Fruit fly (Drosophila melanogaster) whole organism, pupa: ENCODE results near the gene msl-3.

Source experiments
- CG10348 ChIP-seq: fragments of 200-800 bp; sonication (Bioruptor generic); IDR thresholded peaks from 2 replicates; pipeline ENCODE4 v1.3.6; 2022; ENCODE audit warnings: missing biosample characterization, missing genetic modification characterization
- CG12605 ChIP-seq: fragments of 200-800 bp; sonication (Bioruptor generic); IDR thresholded peaks from 2 replicates; pipeline ENCODE4 v1.3.6; 2022; ENCODE audit warnings: missing biosample characterization, missing genetic modification characterization
- CG13204 ChIP-seq: fragments of 200-800 bp; sonication (Bioruptor generic); optimal IDR thresholded peaks from 2 replicates; lab custom pipeline; 2018; ENCODE audit warnings: missing biosample characterization, mild to moderate bottlenecking, missing genetic modification characterization, moderate library complexity
- CG14655 ChIP-seq: fragments of 200-800 bp; sonication (Bioruptor generic); optimal IDR thresholded peaks from 3 replicates; lab custom pipeline; 2017; ENCODE audit warnings: mild to moderate bottlenecking, missing biosample characterization, missing genetic modification reagents, missing genetic modification characterization
- CG15710 ChIP-seq: fragments of 200-800 bp; sonication (Bioruptor generic); optimal IDR thresholded peaks from 2 replicates; lab custom pipeline; 2018; ENCODE audit warnings: missing biosample characterization, mild to moderate bottlenecking, missing genetic modification characterization, moderate library complexity
- CG17806 ChIP-seq: fragments of 200-800 bp; sonication (Bioruptor generic); optimal IDR thresholded peaks from 2 replicates; lab custom pipeline; 2018; ENCODE audit warnings: missing biosample characterization, mild to moderate bottlenecking, missing genetic modification characterization, moderate library complexity
- CG32121 ChIP-seq: fragments of 200-800 bp; sonication (Bioruptor generic); IDR thresholded peaks from 2 replicates; pipeline ENCODE4 v1.3.6; 2022; ENCODE audit warnings: missing biosample characterization, missing genetic modification characterization
- CG34367 ChIP-seq: fragments of 200-800 bp; sonication (Bioruptor generic); optimal IDR thresholded peaks from 2 replicates; lab custom pipeline; 2018; ENCODE audit warnings: missing biosample characterization, mild to moderate bottlenecking, missing genetic modification characterization
- CG4496 ChIP-seq: fragments of 200-800 bp; sonication (Bioruptor generic); IDR thresholded peaks from 3 replicates; pipeline ENCODE4 v1.3.6; 2022; ENCODE audit warnings: missing biosample characterization, missing genetic modification characterization
- CG8159 ChIP-seq: fragments of 200-800 bp; sonication (Bioruptor generic); optimal IDR thresholded peaks from 3 replicates; lab custom pipeline; 2018; ENCODE audit warnings: missing biosample characterization, mild to moderate bottlenecking, missing genetic modification characterization, moderate library complexity
- CG8301 ChIP-seq: fragments of 200-800 bp; sonication (Bioruptor generic); optimal IDR thresholded peaks from 2 replicates; lab custom pipeline; 2018; ENCODE audit warnings: missing biosample characterization, mild to moderate bottlenecking, missing genetic modification characterization
- CG9948 ChIP-seq: fragments of 200-800 bp; sonication (Bioruptor generic); optimal IDR thresholded peaks from 2 replicates; lab custom pipeline; 2018; ENCODE audit warnings: missing biosample characterization, mild to moderate bottlenecking, missing genetic modification characterization, moderate library complexity
- D1 ChIP-seq: fragments of 200-800 bp; sonication (Bioruptor generic); optimal IDR thresholded peaks from 2 replicates; lab custom pipeline; 2018; ENCODE audit warnings: missing biosample characterization, mild to moderate bottlenecking, missing genetic modification characterization, moderate library complexity
- EcR ChIP-seq: fragments of 200-800 bp; sonication (Bioruptor generic); optimal IDR thresholded peaks from 3 replicates; lab custom pipeline; 2019; ENCODE audit warnings: missing biosample characterization, missing genetic modification characterization, mild to moderate bottlenecking, moderate library complexity, missing genetic modification reagents
- Ets98B ChIP-seq: fragments of 200-800 bp; sonication (Bioruptor generic); IDR thresholded peaks from 2 replicates; pipeline ENCODE4 v1.3.6; 2022; ENCODE audit warnings: missing biosample characterization, missing genetic modification characterization
- Pif1A ChIP-seq: fragments of 200-800 bp; sonication (Bioruptor generic); optimal IDR thresholded peaks from 3 replicates; lab custom pipeline; 2016; ENCODE audit warnings: missing biosample characterization, missing genetic modification characterization
- Pif1B ChIP-seq: fragments of 200-800 bp; sonication (Bioruptor generic); optimal IDR thresholded peaks from 3 replicates; lab custom pipeline; 2016; ENCODE audit warnings: missing biosample characterization, missing genetic modification characterization
- Snoo ChIP-seq: fragments of 200-800 bp; sonication (Bioruptor generic); optimal IDR thresholded peaks from 3 replicates; lab custom pipeline; 2017; ENCODE audit warnings: missing biosample characterization, mild to moderate bottlenecking, missing genetic modification characterization, inconsistent platforms
- fd96Ca ChIP-seq: fragments of 200-800 bp; sonication (Bioruptor generic); IDR thresholded peaks from 3 replicates; pipeline ENCODE4 v1.3.6; 2022; ENCODE audit warnings: missing biosample characterization, missing genetic modification characterization
- gl ChIP-seq: fragments of 200-800 bp; sonication (Bioruptor generic); optimal IDR thresholded peaks from 2 replicates; lab custom pipeline; 2018; ENCODE audit warnings: missing biosample characterization, mild to moderate bottlenecking, missing genetic modification characterization
- rn ChIP-seq: fragments of 200-800 bp; sonication (Bioruptor generic); IDR thresholded peaks from 2 replicates; pipeline ENCODE4 v1.3.6; 2022; ENCODE audit warnings: missing biosample characterization, missing genetic modification characterization

msl-3 gene

dm6 chr3L:7151521-7152465, 26.5 kb upstream of the msl-3 start:
- TF ChIP-seq CG9948 (tag; lab: Kevin White, UChicago) (peak; percentile 53), CG17806 (tag; lab: Kevin White, UChicago) (peak; percentile 44), CG8159 (tag; lab: Kevin White, UChicago) (peak; percentile 45), EcR (no peak), Pif1B (GFP tag; lab: Kevin White, UChicago) (peak; percentile 47), CG34367 (tag; lab: Kevin White, UChicago) (no peak), CG10348 (GFP tag; lab: Robert Waterston, UW) (no peak), CG14655 (GFP tag; lab: Kevin White, UChicago) (peak; percentile 72), gl (tag; lab: Kevin White, UChicago) (no peak), CG15710 (tag; lab: Kevin White, UChicago) (peak; percentile 15), CG32121 (GFP tag; lab: Robert Waterston, UW) (peak; percentile 75), Snoo (tag; lab: Kevin White, UChicago) (no peak), CG13204 (GFP tag; lab: Kevin White, UChicago) (no peak), CG12605 (peak; percentile 70), D1 (no peak), CG4496 (GFP tag; lab: Robert Waterston, UW) (peak; percentile 85; the same call in 2 of the 3 replicates), CG8301 (peak; percentile 63), rn (GFP tag; lab: Robert Waterston, UW) (peak; percentile 50; the same call in 1 of the 2 replicates), fd96Ca (GFP tag; lab: Robert Waterston, UW) (peak; percentile 68), Pif1A (GFP tag; lab: Kevin White, UChicago) (peak; percentile 55), Ets98B (peak; percentile 83)

DNA sequence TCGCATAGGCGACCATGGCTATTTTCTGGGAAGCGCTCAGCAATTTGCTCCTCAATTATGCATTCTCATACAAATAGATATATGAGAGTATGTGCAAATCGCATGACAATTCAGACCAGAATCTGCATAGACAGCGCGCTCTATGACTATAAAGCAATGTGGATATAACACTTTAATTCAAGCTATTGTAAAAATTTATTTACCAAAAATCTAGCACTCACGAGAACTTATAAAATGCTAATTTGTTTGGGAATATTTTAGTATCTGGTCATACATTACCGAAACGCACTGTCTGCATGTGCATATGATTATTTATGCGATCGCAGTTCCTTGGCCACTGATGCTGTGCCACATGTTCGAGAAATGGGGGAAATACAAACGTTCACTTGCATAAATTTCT, 25.5 kb upstream of the msl-3 start:
- TF ChIP-seq CG13204 (GFP tag; lab: Kevin White, UChicago), result peak; percentile 48
- TF ChIP-seq Pif1A (GFP tag; lab: Kevin White, UChicago), result peak; percentile 82
- TF ChIP-seq CG8159 (tag; lab: Kevin White, UChicago), result peak; percentile 82
- peak; percentile 95 for TF ChIP-seq CG4496 (GFP tag; lab: Robert Waterston, UW)
- TF ChIP-seq CG14655 (GFP tag; lab: Kevin White, UChicago), result peak; percentile 90
- TF ChIP-seq Snoo (tag; lab: Kevin White, UChicago), result peak; percentile 8
- TF ChIP-seq fd96Ca (GFP tag; lab: Robert Waterston, UW), result peak; percentile 90
- TF ChIP-seq Ets98B, result peak; percentile 90
- peak; percentile 41 for TF ChIP-seq D1
- TF ChIP-seq CG8301, result peak; percentile 90
- peak; percentile 48; the same call in 1 of the 2 replicates for TF ChIP-seq CG10348 (GFP tag; lab: Robert Waterston, UW)
- TF ChIP-seq CG15710 (tag; lab: Kevin White, UChicago), result peak; percentile 82
- peak; percentile 90 for TF ChIP-seq CG12605
- TF ChIP-seq rn (GFP tag; lab: Robert Waterston, UW), result peak; percentile 77
- TF ChIP-seq gl (tag; lab: Kevin White, UChicago), result peak; percentile 75
- TF ChIP-seq CG32121 (GFP tag; lab: Robert Waterston, UW), result peak; percentile 85
- peak; percentile 86 for TF ChIP-seq CG17806 (tag; lab: Kevin White, UChicago)
- TF ChIP-seq Pif1B (GFP tag; lab: Kevin White, UChicago), result peak; percentile 69
- peak; percentile 76 for TF ChIP-seq CG34367 (tag; lab: Kevin White, UChicago)
- peak; percentile 81 for TF ChIP-seq CG9948 (tag; lab: Kevin White, UChicago)
- no peak for TF ChIP-seq EcR

DNA sequence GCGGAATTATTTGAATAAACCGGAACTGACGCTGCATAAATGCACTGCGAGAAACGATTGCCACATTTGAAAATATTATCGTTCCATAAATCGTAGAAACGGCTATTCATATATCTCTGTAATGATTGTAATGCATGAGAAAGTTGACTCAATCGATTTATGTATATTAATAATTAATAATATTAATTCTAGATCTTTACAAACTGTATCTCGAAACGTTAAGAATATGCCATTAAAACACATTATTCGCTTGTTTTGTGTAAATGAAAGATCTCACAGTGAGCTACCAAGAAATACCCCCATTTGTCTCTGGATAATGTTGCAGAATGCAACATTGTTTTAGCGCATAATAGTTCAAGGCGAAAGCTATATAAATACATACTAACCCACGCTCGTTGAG, 24.5 kb upstream of the msl-3 start:
- TF ChIP-seq CG34367 (tag; lab: Kevin White, UChicago) (peak; percentile 85), Pif1B (GFP tag; lab: Kevin White, UChicago) (peak; percentile 67), EcR (no peak), Pif1A (GFP tag; lab: Kevin White, UChicago) (peak; percentile 66), Ets98B (peak; percentile 35; the same call in 1 of the 2 replicates), CG32121 (GFP tag; lab: Robert Waterston, UW) (peak; percentile 55; the same call in 1 of the 2 replicates), CG4496 (GFP tag; lab: Robert Waterston, UW) (peak; percentile 77), CG10348 (GFP tag; lab: Robert Waterston, UW) (no peak), CG8301 (peak; percentile 88), CG13204 (GFP tag; lab: Kevin White, UChicago) (peak; percentile 19), CG15710 (tag; lab: Kevin White, UChicago) (peak; percentile 86), gl (tag; lab: Kevin White, UChicago) (peak; percentile 30), CG14655 (GFP tag; lab: Kevin White, UChicago) (peak; percentile 92), fd96Ca (GFP tag; lab: Robert Waterston, UW) (peak; percentile 62; the same call in 2 of the 3 replicates), CG9948 (tag; lab: Kevin White, UChicago) (peak; percentile 86), Snoo (tag; lab: Kevin White, UChicago) (peak; percentile 49), CG17806 (tag; lab: Kevin White, UChicago) (peak; percentile 87), CG8159 (tag; lab: Kevin White, UChicago) (peak; percentile 90), rn (GFP tag; lab: Robert Waterston, UW) (0 out of 2 replicates have a peak, but pooled peaks have one; percentile 31), D1 (peak; percentile 51), CG12605 (peak; percentile 68)

- TF ChIP-seq EcR (peak; percentile 88), gl (tag; lab: Kevin White, UChicago) (peak; percentile 34), CG15710 (tag; lab: Kevin White, UChicago) (no peak), Pif1B (GFP tag; lab: Kevin White, UChicago) (no peak)
These were observed 24.1 kb upstream of the msl-3 start for dm6 chr3L:7149388-7149787.
